Worm (Caenorhabditis elegans) whole organism, L4/young adult: Measurements from ENCODE around the gene C15F1.8.

Source experiments
- W03F9.2 ChIP-seq: fragments of 150-350 bp; optimal IDR thresholded peaks from 2 replicates; lab custom pipeline; 2014; ENCODE audit warnings: missing biosample characterization, missing genetic modification characterization
- dao-5 ChIP-seq: sonication (generic microtip); optimal IDR thresholded peaks from 2 replicates; lab custom pipeline; 2016; ENCODE audit warnings: missing genotype, missing genetic modification characterization, moderate library complexity, missing compliant biosample characterization
- him-1 ChIP-seq: sonication (generic microtip); optimal IDR thresholded peaks from 2 replicates; lab custom pipeline; 2016; ENCODE audit warnings: missing genotype, missing genetic modification reagents, missing genetic modification characterization, missing compliant biosample characterization

DNA sequence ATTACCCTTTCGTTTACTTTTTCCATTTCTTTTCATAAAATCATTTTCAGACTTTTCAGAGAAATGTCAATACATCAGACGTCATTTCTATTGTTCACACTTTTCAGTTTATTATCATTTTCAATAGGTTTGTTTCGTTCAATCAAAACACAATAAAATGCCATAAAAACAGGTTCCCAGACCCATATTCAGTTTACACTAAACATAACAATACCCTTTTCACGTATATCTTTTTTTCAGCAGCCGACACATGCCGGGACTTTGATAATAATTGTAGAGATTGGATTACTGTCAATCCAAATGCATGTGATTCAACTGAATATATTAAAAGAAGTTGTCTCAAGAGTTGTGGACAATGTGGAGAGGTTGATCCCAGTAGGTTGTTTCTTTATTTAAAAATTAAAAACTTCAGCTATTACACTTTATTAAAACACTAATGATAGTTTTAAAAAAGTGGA is 12.2 kb upstream of the C15F1.8 start, which contains the start of gene C15F1.1:
- no peak for TF ChIP-seq W03F9.2 (tag; lab: Kevin White, UChicago)
- no peak for TF ChIP-seq him-1 (tag; lab: Kevin White, UChicago)
- no peak for TF ChIP-seq dao-5 (tag; lab: Kevin White, UChicago)
